Worm (Caenorhabditis elegans) whole organism, L2 larva: Measurements from ENCODE around the gene lim-4.

Experiments
- lsy-2 ChIP-seq, 2 experiments: fragments of 150-350 bp in 1 of 2; sonication (generic microtip) in 1 of 2; optimal IDR thresholded peaks; 2 replicates each; lab custom pipeline; 2014 to 2017; ENCODE audit warnings: missing biosample characterization in 2 of 2, missing genetic modification characterization in 2 of 2
- mab-5 ChIP-seq: fragments of 150-350 bp; optimal IDR thresholded peaks from 2 replicates; lab custom pipeline; 2014; ENCODE audit warnings: missing biosample characterization, missing genetic modification characterization

DNA sequence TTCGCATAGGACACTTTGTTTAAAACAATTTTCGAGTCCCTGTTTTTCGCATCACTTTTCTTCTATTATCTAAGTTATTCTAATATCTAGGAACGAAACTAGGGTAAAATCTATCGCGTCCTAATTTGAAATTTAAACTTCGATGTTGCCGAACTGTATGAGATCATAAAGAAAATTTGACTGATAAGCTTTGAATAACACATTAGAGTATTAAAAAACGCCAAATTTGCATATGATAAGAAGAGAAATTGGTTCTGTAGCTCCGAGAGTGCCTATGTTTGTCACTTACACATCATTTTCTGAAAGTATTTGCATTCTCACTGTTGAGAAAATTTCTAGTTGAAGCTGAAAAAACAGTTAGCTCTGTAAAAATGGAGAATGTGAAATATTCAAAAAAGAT, 15.0 kb downstream of the lim-4 start:
- TF ChIP-seq lsy-2 (tag; optimal IDR thresholded peaks at IDR 0.05; lab: Kevin White, UChicago) = no peak
- TF ChIP-seq mab-5 (tag; lab: Kevin White, UChicago) = no peak
